Worm (Caenorhabditis elegans) whole organism, midembryonic: Measurements from ENCODE around the gene sri-53.
"Not testable (repeated sequence)": the region's sequence is repeated elsewhere in the genome, so short reads cannot be mapped to it uniquely, and the experiment has no call there.

Experiments used
- cog-1 ChIP-seq: sonication (generic microtip); optimal IDR thresholded peaks from 2 replicates; lab custom pipeline; 2016; ENCODE audit warnings: missing genetic modification characterization, missing compliant biosample characterization
- ztf-23 ChIP-seq: fragments of 200-800 bp; sonication (Bioruptor generic); IDR thresholded peaks from 2 replicates; pipeline ENCODE4 v1.3.6; 2022; ENCODE audit warnings: missing genetic modification reagents, missing genetic modification characterization, missing compliant biosample characterization

ce11 chrII:3189038-3189437 lies 13.4 kb downstream of the sri-53 start, which contains the start of gene Y27F2A.11:
- not testable (repeated sequence) for TF ChIP-seq cog-1 (tag; lab: Kevin White, UChicago); ztf-23 (GFP tag; lab: Robert Waterston, UW)
